Worm (Caenorhabditis elegans): Measurements from ENCODE around the gene ZC449.8.
A peak's percentile ranks its signal among the peaks of the same experiment; 100 is the strongest.

The ZC449.8 gene

ce11 chrX:4971427-4971826, 44.4 kb upstream of the ZC449.8 start (continued):
- TF ChIP-seq lir-1 (GFP tag; conservative IDR thresholded peaks at IDR 0.05) (0 out of 2 replicates have a peak, but pooled peaks have one; percentile 31), T07F8.4 (tag; optimal IDR thresholded peaks at IDR 0.05) (no peak), attf-5 (GFP tag; optimal IDR thresholded peaks at IDR 0.05) (no peak), xnd-1 (tag; optimal IDR thresholded peaks at IDR 0.05) (no peak), aptf-3 (GFP tag; IDR thresholded peaks at IDR 0.05) (no peak), nfyb-1 (GFP tag; IDR thresholded peaks at IDR 0.05) (peak; percentile 37), let-526 (GFP tag; IDR thresholded peaks at IDR 0.05) (no peak), unc-62 (GFP tag; optimal IDR thresholded peaks at IDR 0.05) (no peak), F57A8.1 (GFP tag; optimal IDR thresholded peaks at IDR 0.05) (no peak), cebp-1 (GFP tag; IDR thresholded peaks at IDR 0.05) (no peak), cebp-1 (tag; optimal IDR thresholded peaks at IDR 0.05) (peak; percentile 56), ceh-40 (GFP tag; IDR thresholded peaks at IDR 0.05) (no peak), akir-1 (GFP tag; optimal IDR thresholded peaks at IDR 0.05) (no peak), cebp-2 (GFP tag; IDR thresholded peaks at IDR 0.05) (no peak), chd-7 (tag; optimal IDR thresholded peaks at IDR 0.05) (no peak), pha-4 (tag; optimal IDR thresholded peaks at IDR 0.05) (no peak), bed-2 (GFP tag; IDR thresholded peaks at IDR 0.05) (no peak), hmg-1.2 (GFP tag; IDR thresholded peaks at IDR 0.05) (peak; percentile 90)

ce11 chrX:4972039-4972581, 43.8 kb upstream of the ZC449.8 start:
- no peak for TF ChIP-seq atf-7 (tag; optimal IDR thresholded peaks at IDR 0.05)
- TF ChIP-seq hsf-1 (GFP tag; IDR thresholded peaks at IDR 0.05) = peak; percentile 67; the same call in 1 of the 2 replicates
- TF ChIP-seq madf-6 (GFP tag; IDR thresholded peaks at IDR 0.05) = 0 out of 2 replicates have a peak, but pooled peaks have one; percentile 6
- no peak for TF ChIP-seq hmg-20 (GFP tag; IDR thresholded peaks at IDR 0.05)
- no peak for TF ChIP-seq B0336.3 (GFP tag; IDR thresholded peaks at IDR 0.05)
- no peak for TF ChIP-seq C06A6.2 (GFP tag; conservative IDR thresholded peaks at IDR 0.05)
- 0 out of 2 replicates have a peak, but pooled peaks have one; percentile 21 for TF ChIP-seq zfh-2 (GFP tag; conservative IDR thresholded peaks at IDR 0.05)
- no peak for TF ChIP-seq sea-2 (GFP tag; IDR thresholded peaks at IDR 0.05)
- TF ChIP-seq attf-5 (GFP tag; optimal IDR thresholded peaks at IDR 0.05) = no peak

ce11 chrX:4974486-4974885, 41.4 kb upstream of the ZC449.8 start:
- TF ChIP-seq pbrm-1 (GFP tag; IDR thresholded peaks at IDR 0.05) (no peak), bed-2 (GFP tag; IDR thresholded peaks at IDR 0.05) (no peak), chd-7 (tag; optimal IDR thresholded peaks at IDR 0.05) (no peak), nhr-80 (tag; optimal IDR thresholded peaks at IDR 0.05) (peak; percentile 84), athp-1 (tag; optimal IDR thresholded peaks at IDR 0.05) (no peak), dox-1 (GFP tag; IDR thresholded peaks at IDR 0.05) (no peak), cebp-1 (GFP tag; IDR thresholded peaks at IDR 0.05) (no peak), cebp-1 (tag; optimal IDR thresholded peaks at IDR 0.05) (no peak), cebp-2 (GFP tag; IDR thresholded peaks at IDR 0.05) (no peak), ztf-6 (GFP tag; IDR thresholded peaks at IDR 0.05) (no peak), unc-62 (GFP tag; optimal IDR thresholded peaks at IDR 0.05) (peak; percentile 41), hrde-1 (tag; optimal IDR thresholded peaks at IDR 0.05; ENCODE audit: borderline replicate concordance) (no peak), let-607 (tag; optimal IDR thresholded peaks at IDR 0.05) (peak; percentile 90), sea-2 (GFP tag; IDR thresholded peaks at IDR 0.05) (no peak), ceh-58 (GFP tag; IDR thresholded peaks at IDR 0.05) (no peak)

ce11 chrX:4976530-4976929, 39.3 kb upstream of the ZC449.8 start, which contains the start of gene lfi-1:
TSS of gene lfi-1 (plus strand) at chrX:4976830.
- TF ChIP-seq rpc-1 (optimal IDR thresholded peaks at IDR 0.05) = no peak
- TF ChIP-seq rpc-1 (tag; optimal IDR thresholded peaks at IDR 0.05) = no peak
- TF ChIP-seq bed-2 (GFP tag; IDR thresholded peaks at IDR 0.05) = no peak
- no peak for TF ChIP-seq lin-26 (GFP tag; IDR thresholded peaks at IDR 0.05)
- TF ChIP-seq atf-7 (tag; optimal IDR thresholded peaks at IDR 0.05) = no peak
- no peak for TF ChIP-seq dox-1 (GFP tag; IDR thresholded peaks at IDR 0.05)
- no peak for TF ChIP-seq madf-3 (GFP tag; IDR thresholded peaks at IDR 0.05)
- no peak for TF ChIP-seq ets-4 (GFP tag; optimal IDR thresholded peaks at IDR 0.05)
- TF ChIP-seq attf-6 (GFP tag; IDR thresholded peaks at IDR 0.05) = no peak
- no peak for TF ChIP-seq ztf-6 (GFP tag; IDR thresholded peaks at IDR 0.05)
- no peak for TF ChIP-seq mcd-1 (GFP tag; IDR thresholded peaks at IDR 0.05)
- TF ChIP-seq rec-8 (tag; optimal IDR thresholded peaks at IDR 0.05) = no peak
